Fruit fly (Drosophila melanogaster) S2 (cell line): ENCODE data around the gene Cubn2.

ENCODE experiments used
- CG8478 ChIP-seq: fragments of >200 bp; optimal IDR thresholded peaks from 2 replicates; lab custom pipeline; 2018
- CTCF ChIP-seq, 2 experiments: fragments of >200 bp; optimal IDR thresholded peaks; 2 replicates each; lab custom pipeline; 2018

dm6 chr3L:11788936-11789352, 25.6 kb downstream of the Cubn2 start:
- TF ChIP-seq CTCF (optimal IDR thresholded peaks at IDR 0.05; lab: Kevin White, UChicago) (no peak), CG8478 (lab: Kevin White, UChicago) (no peak)
